Fruit fly (Drosophila melanogaster): ENCODE measurements around the gene RpS10a.

The RpS10a gene

DNA sequence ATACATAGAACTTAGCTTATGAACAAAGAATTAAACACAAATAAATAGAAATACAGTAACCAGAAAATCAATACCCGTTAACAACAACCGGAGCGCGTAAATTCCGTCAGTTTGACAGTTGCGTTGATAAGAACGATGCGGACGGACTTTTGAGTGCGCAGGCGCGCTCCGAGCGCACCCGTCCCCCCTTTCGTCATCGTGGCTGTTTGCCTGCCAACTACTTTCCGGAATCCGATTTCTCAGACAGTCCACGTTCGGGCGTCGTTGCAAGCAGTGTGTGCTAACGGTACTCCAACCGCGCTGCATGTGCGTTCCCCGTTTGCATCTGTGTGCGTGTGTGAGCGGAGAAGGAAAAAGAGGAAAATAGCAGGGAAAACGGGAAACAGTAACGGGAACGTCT, 44.6 kb upstream of the RpS10a start (continued):
- TF ChIP-seq bsh (GFP tag; optimal IDR thresholded peaks at IDR 0.05) (no peak), HLH4C (GFP tag; IDR thresholded peaks at IDR 0.05; ENCODE audit: partially characterized antibody) (peak; percentile 35; the same call in 1 of the 3 replicates), eve (GFP tag; optimal IDR thresholded peaks at IDR 0.05) (no peak), toy (GFP tag; IDR thresholded peaks at IDR 0.05) (no peak), CG10431 (GFP tag; optimal IDR thresholded peaks at IDR 0.05) (no peak), CG17568 (GFP tag; optimal IDR thresholded peaks at IDR 0.05) (no peak), E2f2 (GFP tag; IDR thresholded peaks at IDR 0.05) (no peak), HHEX (GFP tag; optimal IDR thresholded peaks at IDR 0.05) (no peak), CG8359 (GFP tag; optimal IDR thresholded peaks at IDR 0.05; ENCODE audit: borderline replicate concordance) (no peak), Myb (GFP tag; optimal IDR thresholded peaks at IDR 0.05) (no peak), nau (GFP tag; optimal IDR thresholded peaks at IDR 0.05) (no peak), CG3838 (GFP tag; optimal IDR thresholded peaks at IDR 0.05) (no peak), rib (GFP tag; IDR thresholded peaks at IDR 0.05) (no peak), CkIIα-i1 (GFP tag; IDR thresholded peaks at IDR 0.05) (no peak), ewg (GFP tag; optimal IDR thresholded peaks at IDR 0.05) (peak; percentile 96), grau (tag; optimal IDR thresholded peaks at IDR 0.05) (no peak), CG18262 (tag; optimal IDR thresholded peaks at IDR 0.05) (no peak), nmo (GFP tag; optimal IDR thresholded peaks at IDR 0.05) (no peak), Sox100B (GFP tag; optimal IDR thresholded peaks at IDR 0.05) (no peak), Dad (GFP tag; optimal IDR thresholded peaks at IDR 0.05) (no peak), CG34422 (GFP tag; IDR thresholded peaks at IDR 0.05) (peak; percentile 41; the same call in 1 of the 3 replicates), otp (GFP tag; IDR thresholded peaks at IDR 0.05) (0 out of 3 replicates have a peak, but pooled peaks have one; percentile 15), row (GFP tag; IDR thresholded peaks at IDR 0.05) (no peak), CG11695 (GFP tag; IDR thresholded peaks at IDR 0.05) (no peak), hb (GFP tag; IDR thresholded peaks at IDR 0.05; ENCODE audit: partially characterized antibody) (no peak), pho (GFP tag; optimal IDR thresholded peaks at IDR 0.05) (no peak), yki (optimal IDR thresholded peaks at IDR 0.05) (no peak), nerfin-2 (GFP tag; IDR thresholded peaks at IDR 0.05; ENCODE audit: partially characterized antibody) (no peak), sisA (GFP tag; IDR thresholded peaks at IDR 0.05) (no peak), CG8478 (optimal IDR thresholded peaks at IDR 0.05) (no peak), ranshi (GFP tag; IDR thresholded peaks at IDR 0.05) (peak; percentile 8; the same call in 1 of the 2 replicates), hbn (GFP tag; IDR thresholded peaks at IDR 0.05; ENCODE audit: partially characterized antibody) (no peak), CG18011 (GFP tag; optimal IDR thresholded peaks at IDR 0.05) (no peak), Optix (GFP tag; IDR thresholded peaks at IDR 0.05) (no peak), NC2β (GFP tag; optimal IDR thresholded peaks at IDR 0.05) (no peak), CG32767 (GFP tag; IDR thresholded peaks at IDR 0.05) (no peak), HmgZ (tag; optimal IDR thresholded peaks at IDR 0.05) (no peak), twi (tag; optimal IDR thresholded peaks at IDR 0.05) (no peak), Neu2 (GFP tag; optimal IDR thresholded peaks at IDR 0.05; ENCODE audit: borderline replicate concordance) (no peak), CG1233 (GFP tag; optimal IDR thresholded peaks at IDR 0.05) (no peak), chinmo (GFP tag; IDR thresholded peaks at IDR 0.05; ENCODE audit: partially characterized antibody) (peak; percentile 45; the same call in 1 of the 4 replicates), fru (optimal IDR thresholded peaks at IDR 0.05) (no peak), CG31441 (GFP tag; IDR thresholded peaks at IDR 0.05) (no peak), CG8765 (GFP tag; IDR thresholded peaks at IDR 0.05) (no peak), CG13123 (GFP tag; optimal IDR thresholded peaks at IDR 0.05) (no peak), CG42726 (GFP tag; IDR thresholded peaks at IDR 0.05; ENCODE audit: partially characterized antibody) (peak; percentile 52; the same call in 1 of the 2 replicates), CG12155 (GFP tag; optimal IDR thresholded peaks at IDR 0.05) (no peak), CG7357 (GFP tag; IDR thresholded peaks at IDR 0.05) (no peak), CG11085 (GFP tag; IDR thresholded peaks at IDR 0.05) (no peak), gsb-n (tag; optimal IDR thresholded peaks at IDR 0.05) (no peak), BtbVII (GFP tag; optimal IDR thresholded peaks at IDR 0.05) (no peak), Bteb2 (GFP tag; optimal IDR thresholded peaks at IDR 0.05) (no peak)
